Fruit fly (Drosophila melanogaster) whole organism, embryonic: ENCODE measurements around the gene CG17177.

ENCODE experiments used
- Asciz ChIP-seq: fragments of 200-800 bp; sonication (Bioruptor generic); optimal IDR thresholded peaks from 2 replicates; lab custom pipeline; 2017; ENCODE audit warnings: missing biosample characterization, mild to moderate bottlenecking, missing genetic modification characterization, missing genetic modification reagents
- CG10267 ChIP-seq: fragments of 200-800 bp; sonication (Bioruptor generic); optimal IDR thresholded peaks from 2 replicates; lab custom pipeline; 2018; ENCODE audit warnings: missing biosample characterization, mild to moderate bottlenecking, missing genetic modification characterization, moderate library complexity
- CG11560 ChIP-seq: fragments of 200-800 bp; sonication (Bioruptor generic); IDR thresholded peaks from 3 replicates; pipeline ENCODE4 v1.3.6; 2022; ENCODE audit warnings: missing biosample characterization, missing genetic modification characterization
- CG12071 ChIP-seq: fragments of 200-800 bp; sonication (Bioruptor generic); optimal IDR thresholded peaks from 3 replicates; lab custom pipeline; 2018; ENCODE audit warnings: missing biosample characterization, mild to moderate bottlenecking, missing genetic modification characterization
- CG1233 ChIP-seq: fragments of 200-800 bp; sonication (Bioruptor generic); optimal IDR thresholded peaks from 4 replicates; lab custom pipeline; 2018; ENCODE audit warnings: missing biosample characterization, mild to moderate bottlenecking, missing genetic modification characterization
- CG12391 ChIP-seq: fragments of 200-800 bp; sonication (Bioruptor generic); optimal IDR thresholded peaks from 3 replicates; lab custom pipeline; 2018; ENCODE audit warnings: missing biosample characterization, mild to moderate bottlenecking, missing genetic modification characterization, moderate library complexity
- CG15479 ChIP-seq: fragments of 200-800 bp; sonication (Bioruptor generic); optimal IDR thresholded peaks from 3 replicates; lab custom pipeline; 2019; ENCODE audit warnings: missing biosample characterization, mild to moderate bottlenecking, missing genetic modification characterization, moderate library complexity
- CG15514 ChIP-seq: fragments of 200-800 bp; sonication (Bioruptor generic); optimal IDR thresholded peaks from 3 replicates; lab custom pipeline; 2017; ENCODE audit warnings: missing biosample characterization, missing genetic modification characterization, mild to moderate bottlenecking, moderate library complexity, missing genetic modification reagents
- CG17328 ChIP-seq: fragments of 200-800 bp; sonication (Bioruptor generic); IDR thresholded peaks from 2 replicates; pipeline ENCODE4 v1.3.6; 2022; ENCODE audit warnings: missing biosample characterization, missing genetic modification characterization
- CG17359 ChIP-seq: fragments of 200-800 bp; sonication (Bioruptor generic); optimal IDR thresholded peaks from 3 replicates; lab custom pipeline; 2018; ENCODE audit warnings: missing biosample characterization, mild to moderate bottlenecking, missing genetic modification characterization, moderate library complexity
- CG2129 ChIP-seq: fragments of 200-800 bp; sonication (Bioruptor generic); IDR thresholded peaks from 2 replicates; pipeline ENCODE4 v1.3.6; 2022; ENCODE audit warnings: missing biosample characterization, missing genetic modification characterization; ENCODE audit not compliant: partially characterized antibody
- CG2712 ChIP-seq: fragments of 200-800 bp; optimal IDR thresholded peaks from 3 replicates; lab custom pipeline; 2019; ENCODE audit warnings: missing biosample characterization, mild to moderate bottlenecking, missing genetic modification characterization, moderate library complexity
- CG30431 ChIP-seq: fragments of 200-800 bp; sonication (Bioruptor generic); optimal IDR thresholded peaks from 2 replicates; lab custom pipeline; 2017; ENCODE audit warnings: missing biosample characterization, missing genetic modification characterization
- CG4707 ChIP-seq: fragments of 200-800 bp; sonication (Bioruptor generic); optimal IDR thresholded peaks from 2 replicates; lab custom pipeline; 2018; ENCODE audit warnings: missing biosample characterization, mild to moderate bottlenecking, missing genetic modification characterization, moderate library complexity
- CG7556 ChIP-seq: fragments of 200-800 bp; sonication (Bioruptor generic); optimal IDR thresholded peaks from 2 replicates; lab custom pipeline; 2017; ENCODE audit warnings: missing biosample characterization, mild to moderate bottlenecking, missing genetic modification characterization
- CG7745 ChIP-seq: fragments of 200-800 bp; sonication (Bioruptor generic); optimal IDR thresholded peaks from 2 replicates; lab custom pipeline; 2018; ENCODE audit warnings: missing biosample characterization, mild to moderate bottlenecking, missing genetic modification characterization, moderate library complexity
- CG7987 ChIP-seq: fragments of 200-800 bp; sonication (Bioruptor generic); optimal IDR thresholded peaks from 2 replicates; lab custom pipeline; 2018; ENCODE audit warnings: missing biosample characterization, mild to moderate bottlenecking, missing genetic modification characterization, moderate library complexity
- CG8944 ChIP-seq: fragments of 200-800 bp; sonication (Bioruptor generic); optimal IDR thresholded peaks from 3 replicates; lab custom pipeline; 2016; ENCODE audit warnings: missing biosample characterization, missing genetic modification characterization
- CG9797 ChIP-seq: fragments of 200-800 bp; sonication (Bioruptor generic); optimal IDR thresholded peaks from 3 replicates; lab custom pipeline; 2018; ENCODE audit warnings: missing biosample characterization, mild to moderate bottlenecking, missing genetic modification characterization
- Dek ChIP-seq: fragments of 200-800 bp; sonication (Bioruptor generic); optimal IDR thresholded peaks from 3 replicates; lab custom pipeline; 2019; ENCODE audit warnings: missing biosample characterization, mild to moderate bottlenecking, missing genetic modification characterization, moderate library complexity
- Dref ChIP-seq: fragments of 200-800 bp; sonication (Bioruptor generic); IDR thresholded peaks from 2 replicates; pipeline ENCODE4 v1.3.6; 2022; ENCODE audit warnings: missing biosample characterization, missing genetic modification characterization
- Gug ChIP-seq: fragments of 200-800 bp; sonication (Bioruptor generic); IDR thresholded peaks from 4 replicates; pipeline ENCODE4 v1.3.6; 2022; ENCODE audit warnings: missing biosample characterization, missing genetic modification characterization
- H15 ChIP-seq: fragments of 200-800 bp; sonication (Bioruptor generic); IDR thresholded peaks from 3 replicates; pipeline ENCODE4 v1.3.6; 2022; ENCODE audit warnings: missing biosample characterization, missing genetic modification characterization
- Meics ChIP-seq: fragments of 200-800 bp; sonication (Bioruptor generic); optimal IDR thresholded peaks from 2 replicates; lab custom pipeline; 2017; ENCODE audit warnings: missing biosample characterization, mild to moderate bottlenecking, missing genetic modification characterization
- Myb ChIP-seq: fragments of 200-800 bp; sonication (Bioruptor generic); optimal IDR thresholded peaks from 2 replicates; lab custom pipeline; 2016; ENCODE audit warnings: missing biosample characterization, missing genetic modification characterization
- Neu2 ChIP-seq: fragments of 200-800 bp; sonication (Bioruptor generic); optimal IDR thresholded peaks from 3 replicates; lab custom pipeline; 2016; ENCODE audit warnings: missing biosample characterization, missing genetic modification characterization, borderline replicate concordance
- Nf-YA ChIP-seq: fragments of 200-800 bp; sonication (Bioruptor generic); IDR thresholded peaks from 2 replicates; pipeline ENCODE4 v1.3.6; 2022; ENCODE audit warnings: missing biosample characterization, missing genetic modification characterization
- NfI ChIP-seq: fragments of 200-800 bp; sonication (Bioruptor generic); optimal IDR thresholded peaks from 3 replicates; lab custom pipeline; 2018; ENCODE audit warnings: missing biosample characterization, mild to moderate bottlenecking, missing genetic modification characterization, moderate library complexity
- Optix ChIP-seq: fragments of 200-800 bp; sonication (Bioruptor generic); IDR thresholded peaks from 3 replicates; pipeline ENCODE4 v1.3.6; 2022; ENCODE audit warnings: missing biosample characterization, missing genetic modification characterization
- Stat92E ChIP-seq, 3 experiments: fragments of >200 bp in 2 of 3; fragments of 200-800 bp in 1 of 3; sonication (Bioruptor generic) in 1 of 3; optimal IDR thresholded peaks; 2 replicates each; lab custom pipeline; 2017 to 2019; ENCODE audit warnings: missing biosample characterization in 3 of 3, missing genetic modification characterization in 3 of 3, mild to moderate bottlenecking in 1 of 3, moderate library complexity in 1 of 3
- chif ChIP-seq, 2 experiments: fragments of 200-800 bp; sonication (Bioruptor generic); optimal IDR thresholded peaks; 3 replicates each; lab custom pipeline; 2016; ENCODE audit warnings: missing biosample characterization in 2 of 2, missing genetic modification characterization in 2 of 2
- emc ChIP-seq: fragments of 200-800 bp; sonication (Bioruptor generic); optimal IDR thresholded peaks from 2 replicates; lab custom pipeline; 2016; ENCODE audit warnings: missing biosample characterization, missing genetic modification characterization
- eve ChIP-seq, 2 experiments: fragments of >200 bp; optimal IDR thresholded peaks; 2 replicates each; lab custom pipeline; 2017; ENCODE audit warnings: missing biosample characterization in 2 of 2, missing genetic modification characterization in 2 of 2
- fu2 ChIP-seq: fragments of 200-800 bp; sonication (Bioruptor generic); optimal IDR thresholded peaks from 2 replicates; lab custom pipeline; 2016; ENCODE audit warnings: missing biosample characterization, missing genetic modification characterization
- gce ChIP-seq: fragments of 200-800 bp; sonication (Bioruptor generic); IDR thresholded peaks from 3 replicates; pipeline ENCODE4 v1.3.6; 2022; ENCODE audit warnings: missing biosample characterization, missing genetic modification characterization
- grn ChIP-seq: fragments of 200-800 bp; sonication (Bioruptor generic); optimal IDR thresholded peaks from 3 replicates; lab custom pipeline; 2017; ENCODE audit warnings: missing biosample characterization, missing genetic modification characterization
- hb ChIP-seq: fragments of 200-800 bp; sonication (Bioruptor generic); IDR thresholded peaks from 3 replicates; pipeline ENCODE4 v1.3.6; 2022; ENCODE audit warnings: missing biosample characterization, missing genetic modification characterization; ENCODE audit not compliant: partially characterized antibody
- hth ChIP-seq: fragments of >200 bp; optimal IDR thresholded peaks from 2 replicates; lab custom pipeline; 2017; ENCODE audit warnings: inconsistent platforms
- jigr1 ChIP-seq: fragments of 200-800 bp; sonication (Bioruptor generic); IDR thresholded peaks from 3 replicates; pipeline ENCODE4 v1.3.6; 2022; ENCODE audit warnings: missing biosample characterization, missing genetic modification characterization
- jumu ChIP-seq: fragments of 200-800 bp; sonication (Bioruptor generic); optimal IDR thresholded peaks from 3 replicates; lab custom pipeline; 2016; ENCODE audit warnings: missing biosample characterization, missing genetic modification characterization
- knrl ChIP-seq: fragments of 200-800 bp; sonication (Bioruptor generic); IDR thresholded peaks from 3 replicates; pipeline ENCODE4 v1.3.6; 2022; ENCODE audit warnings: missing biosample characterization, missing genetic modification characterization; ENCODE audit not compliant: partially characterized antibody
- nom ChIP-seq: fragments of 200-800 bp; sonication (Bioruptor generic); optimal IDR thresholded peaks from 2 replicates; lab custom pipeline; 2017; ENCODE audit warnings: missing biosample characterization, missing genetic modification characterization, mild to moderate bottlenecking, moderate library complexity, missing genetic modification reagents
- org-1 ChIP-seq: fragments of 200-800 bp; sonication (Bioruptor generic); optimal IDR thresholded peaks from 2 replicates; lab custom pipeline; 2017; ENCODE audit warnings: missing biosample characterization, missing genetic modification characterization
- prd ChIP-seq, 3 experiments: fragments of >200 bp in 2 of 3; fragments of 200-800 bp in 1 of 3; sonication (Bioruptor generic) in 1 of 3; optimal IDR thresholded peaks in 2 of 3; IDR thresholded peaks in 1 of 3; 2 replicates in 2 of 3; 3 replicates in 1 of 3; pipeline versions ENCODE4 v1.3.6 to Lab custom; 2017 to 2022; ENCODE audit warnings: missing biosample characterization in 1 of 3, missing genetic modification characterization in 1 of 3
- pum ChIP-seq: fragments of 200-800 bp; sonication (Bioruptor generic); optimal IDR thresholded peaks from 2 replicates; lab custom pipeline; 2016; ENCODE audit warnings: missing biosample characterization, missing genetic modification characterization
- trh ChIP-seq: fragments of 200-800 bp; sonication (Bioruptor generic); optimal IDR thresholded peaks from 2 replicates; lab custom pipeline; 2016; ENCODE audit warnings: missing biosample characterization, missing genetic modification characterization
- tup ChIP-seq: fragments of 200-800 bp; sonication (Bioruptor generic); optimal IDR thresholded peaks from 2 replicates; lab custom pipeline; 2016; ENCODE audit warnings: missing biosample characterization, mild to moderate bottlenecking, missing genetic modification characterization, moderate library complexity
- unpg ChIP-seq: fragments of 200-800 bp; sonication (Bioruptor generic); optimal IDR thresholded peaks from 3 replicates; lab custom pipeline; 2018; ENCODE audit warnings: missing biosample characterization, mild to moderate bottlenecking, missing genetic modification characterization, moderate library complexity
- wdn ChIP-seq: fragments of 200-800 bp; sonication (Bioruptor generic); IDR thresholded peaks from 2 replicates; pipeline ENCODE4 v1.3.6; 2022; ENCODE audit warnings: missing biosample characterization, missing genetic modification characterization

Gene CG17177

DNA sequence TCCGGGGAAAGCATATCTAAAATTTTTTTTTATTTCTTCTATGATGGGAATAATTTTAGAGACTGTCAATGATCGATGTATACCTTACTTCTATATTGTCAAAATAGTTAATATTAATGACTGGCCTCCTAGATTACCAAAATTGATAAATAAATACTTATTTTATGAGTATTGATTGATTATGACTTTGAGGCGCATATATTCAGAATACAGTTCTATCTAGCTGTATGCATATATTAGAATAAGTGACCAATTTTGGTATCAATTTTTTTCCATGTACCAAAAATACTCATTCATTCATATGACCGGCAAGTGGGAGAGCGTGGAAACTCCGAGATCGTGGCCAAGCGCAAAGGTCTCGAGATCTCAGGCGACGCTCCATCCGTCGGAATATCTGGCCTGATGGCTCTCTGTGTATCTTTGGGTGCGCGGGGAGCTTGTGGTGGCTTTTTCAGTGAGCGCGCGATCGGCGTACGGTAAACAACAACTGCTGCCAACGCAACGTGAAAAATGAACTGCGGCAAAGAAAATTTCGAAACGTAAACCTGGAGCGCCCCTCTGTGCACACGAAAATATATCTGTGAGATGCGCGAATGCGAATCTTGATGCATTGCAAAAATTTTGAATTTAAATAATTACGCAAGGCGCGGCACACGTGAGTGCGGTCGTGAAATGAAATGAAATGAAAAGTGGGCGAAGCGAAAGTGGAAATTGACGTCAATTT lies 28.9 kb downstream of the CG17177 start, which contains the start of the genes CG43121 and ome (continued):
- TF ChIP-seq CG12071 (GFP tag; lab: Kevin White, UChicago) (peak; percentile 59), eve (GFP tag; optimal IDR thresholded peaks at IDR 0.05; lab: Kevin White, UChicago) (no peak), CG10267 (peak; percentile 22), CG7987 (GFP tag; lab: Kevin White, UChicago) (peak; percentile 11), nom (peak; percentile 45), unpg (GFP tag; lab: Kevin White, UChicago) (peak; percentile 22), gce (GFP tag; lab: Robert Waterston, UW) (no peak), chif (GFP tag; optimal IDR thresholded peaks at IDR 0.05; lab: Kevin White, UChicago) (no peak), emc (GFP tag; lab: Kevin White, UChicago) (no peak), CG17328 (GFP tag; lab: Robert Waterston, UW) (no peak), Nf-YA (GFP tag; lab: Robert Waterston, UW) (no peak), CG7745 (tag; lab: Kevin White, UChicago) (no peak), hb (GFP tag; lab: Robert Waterston, UW) (no peak), jigr1 (GFP tag; lab: Robert Waterston, UW) (no peak), Optix (no peak), Gug (GFP tag; lab: Robert Waterston, UW) (no peak), prd (optimal IDR thresholded peaks at IDR 0.05; lab: Kevin White, UChicago) (no peak), prd (GFP tag; IDR thresholded peaks at IDR 0.05; lab: Robert Waterston, UW) (no peak), CG4707 (no peak), CG15514 (GFP tag; lab: Kevin White, UChicago) (peak; percentile 12), jumu (GFP tag; lab: Kevin White, UChicago) (no peak), tup (GFP tag; lab: Kevin White, UChicago) (no peak), wdn (GFP tag; lab: Robert Waterston, UW) (no peak), CG9797 (GFP tag; lab: Kevin White, UChicago) (no peak), NfI (GFP tag; lab: Kevin White, UChicago) (peak; percentile 11), CG15479 (GFP tag; lab: Kevin White, UChicago) (no peak), Myb (no peak), hth (lab: Kevin White, UChicago) (no peak), fu2 (GFP tag; lab: Kevin White, UChicago) (no peak), Dref (GFP tag; lab: Robert Waterston, UW) (no peak), pum (GFP tag; lab: Kevin White, UChicago) (no peak), CG12391 (tag; lab: Kevin White, UChicago) (peak; percentile 39), CG30431 (GFP tag; lab: Kevin White, UChicago) (no peak), CG1233 (GFP tag; lab: Kevin White, UChicago) (no peak), knrl (GFP tag; lab: Robert Waterston, UW) (no peak), Meics (GFP tag; lab: Kevin White, UChicago) (no peak), Stat92E (GFP tag; optimal IDR thresholded peaks at IDR 0.05; lab: Kevin White, UChicago) (no peak), trh (GFP tag; lab: Kevin White, UChicago) (no peak), Asciz (GFP tag; lab: Kevin White, UChicago) (peak; percentile 31), H15 (GFP tag; lab: Robert Waterston, UW) (no peak), CG8944 (GFP tag; lab: Kevin White, UChicago) (no peak), Dek (no peak), org-1 (GFP tag; lab: Kevin White, UChicago) (no peak), grn (GFP tag; lab: Kevin White, UChicago) (no peak), CG7556 (GFP tag; lab: Kevin White, UChicago) (no peak), CG17359 (tag; lab: Kevin White, UChicago) (peak; percentile 30), Neu2 (no peak), CG11560 (no peak), CG2129 (no peak), CG2712 (tag; lab: Kevin White, UChicago) (no peak)
